Worm (Caenorhabditis elegans): Measurements from ENCODE around the gene ndc-80.

The ndc-80 gene

DNA sequence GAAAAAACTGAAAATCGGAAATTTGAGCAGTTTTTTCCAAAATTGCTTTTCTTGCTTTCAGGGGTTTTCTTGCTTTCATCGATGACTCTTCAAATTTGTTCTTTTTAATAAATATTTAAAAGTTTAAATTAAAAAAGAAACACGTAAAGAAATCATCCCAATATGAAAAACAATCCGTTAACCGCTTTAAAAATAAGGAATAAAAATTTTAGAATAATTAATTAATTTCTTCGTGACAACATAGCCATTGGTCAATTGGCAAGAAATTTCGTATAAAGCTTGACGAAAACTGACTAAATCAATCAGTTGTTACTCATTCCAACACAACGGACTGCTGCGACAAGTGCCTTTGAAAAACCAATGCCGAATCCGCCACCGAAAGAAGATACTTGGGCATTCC lies 26.6 kb downstream of the ndc-80 start, which contains the start of gene nsph-3.2:
TSS of gene nsph-3.2 (plus strand) at position 301 of the 400 bp plus-strand sequence.
- no peak for TF ChIP-seq skn-1 (tag; optimal IDR thresholded peaks at IDR 0.05)
- TF ChIP-seq unc-55 (GFP tag; optimal IDR thresholded peaks at IDR 0.05) = no peak
- TF ChIP-seq mdl-1 (tag; optimal IDR thresholded peaks at IDR 0.05) = no peak
- TF ChIP-seq R02D3.7 (tag; optimal IDR thresholded peaks at IDR 0.05) = no peak
- no peak for TF ChIP-seq nhr-10 (tag; optimal IDR thresholded peaks at IDR 0.05)
- TF ChIP-seq ztf-4 (tag; optimal IDR thresholded peaks at IDR 0.05) = no peak
- no peak for TF ChIP-seq gmeb-1 (tag; optimal IDR thresholded peaks at IDR 0.05)
- no peak for TF ChIP-seq nhr-25 (tag; optimal IDR thresholded peaks at IDR 0.05)
- TF ChIP-seq ceh-82 (tag; optimal IDR thresholded peaks at IDR 0.05) = no peak
- TF ChIP-seq lin-39 (tag; optimal IDR thresholded peaks at IDR 0.05) = no peak
- no peak for TF ChIP-seq lin-13 (GFP tag; optimal IDR thresholded peaks at IDR 0.05)
- TF ChIP-seq nhr-129 (tag; optimal IDR thresholded peaks at IDR 0.05) = no peak
- TF ChIP-seq Y55F3AM.14 (GFP tag; optimal IDR thresholded peaks at IDR 0.05) = no peak
- no peak for TF ChIP-seq mab-5 (tag; optimal IDR thresholded peaks at IDR 0.05)

DNA sequence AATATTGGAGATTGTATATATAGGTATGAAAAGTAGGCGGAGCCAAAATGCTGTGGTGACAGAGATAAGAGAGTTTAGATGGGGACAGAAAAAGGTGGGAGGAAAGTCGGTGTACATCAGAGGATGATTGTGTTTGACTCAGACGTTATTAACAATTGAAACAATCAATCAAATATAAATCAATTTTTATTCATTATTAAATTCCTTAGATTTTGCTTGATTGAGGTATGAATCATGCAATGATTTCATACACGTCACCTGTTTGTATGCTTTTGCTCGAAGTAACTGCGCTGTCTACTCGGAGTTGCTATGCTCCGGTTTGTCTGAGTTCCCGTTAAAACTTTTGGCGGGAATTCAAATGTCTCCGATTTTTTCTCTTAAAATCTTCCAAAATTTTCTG lies 29.2 kb downstream of the ndc-80 start, which contains the start of gene C04G2.10:
TSS of gene C04G2.10 (plus strand) at position 301 of the 400 bp plus-strand sequence.
- no peak for TF ChIP-seq dmd-4 (tag; optimal IDR thresholded peaks at IDR 0.05)
- no peak for TF ChIP-seq elt-3 (tag; optimal IDR thresholded peaks at IDR 0.05)

DNA sequence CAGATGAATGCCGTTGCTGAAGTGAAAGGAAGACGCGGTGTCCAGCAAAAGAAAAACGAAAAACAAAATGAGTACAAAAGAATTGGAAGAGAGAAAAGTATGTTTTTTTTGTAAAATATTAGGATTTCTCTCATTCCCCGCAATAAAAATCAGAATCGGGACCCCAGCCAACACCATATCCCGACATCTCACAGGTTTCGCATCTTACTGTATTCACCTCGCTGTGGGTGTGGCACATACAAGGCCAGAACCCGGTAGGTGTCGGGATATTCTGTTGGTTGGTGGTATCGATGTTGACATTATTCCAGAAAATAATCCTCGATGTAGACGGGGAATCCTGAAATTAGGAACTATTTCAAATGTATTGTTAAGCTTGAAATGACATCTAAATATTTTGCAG lies 30.8 kb downstream of the ndc-80 start:
- TF ChIP-seq ceh-82 (tag; optimal IDR thresholded peaks at IDR 0.05) (no peak), nhr-10 (tag; optimal IDR thresholded peaks at IDR 0.05) (no peak), nhr-77 (tag; optimal IDR thresholded peaks at IDR 0.05) (no peak), ama-1 (optimal IDR thresholded peaks at IDR 0.05) (no peak), mbf-1 (tag; optimal IDR thresholded peaks at IDR 0.05) (no peak), nhr-11 (tag; optimal IDR thresholded peaks at IDR 0.05) (no peak), C34F6.9 (tag; optimal IDR thresholded peaks at IDR 0.05) (no peak), ztf-1 (GFP tag; conservative IDR thresholded peaks at IDR 0.05) (no peak), ceh-16 (tag; optimal IDR thresholded peaks at IDR 0.05) (no peak), nhr-23 (tag; optimal IDR thresholded peaks at IDR 0.05) (no peak), snpc-4 (tag; optimal IDR thresholded peaks at IDR 0.05) (no peak), nhr-12 (tag; optimal IDR thresholded peaks at IDR 0.05) (no peak), nhr-21 (tag; optimal IDR thresholded peaks at IDR 0.05) (no peak), skn-1 (tag; optimal IDR thresholded peaks at IDR 0.05) (no peak), lin-39 (tag; optimal IDR thresholded peaks at IDR 0.05) (no peak), peb-1 (tag; optimal IDR thresholded peaks at IDR 0.05) (no peak), ztf-11 (tag; optimal IDR thresholded peaks at IDR 0.05) (no peak), F13H6.1 (tag; optimal IDR thresholded peaks at IDR 0.05) (no peak)

DNA sequence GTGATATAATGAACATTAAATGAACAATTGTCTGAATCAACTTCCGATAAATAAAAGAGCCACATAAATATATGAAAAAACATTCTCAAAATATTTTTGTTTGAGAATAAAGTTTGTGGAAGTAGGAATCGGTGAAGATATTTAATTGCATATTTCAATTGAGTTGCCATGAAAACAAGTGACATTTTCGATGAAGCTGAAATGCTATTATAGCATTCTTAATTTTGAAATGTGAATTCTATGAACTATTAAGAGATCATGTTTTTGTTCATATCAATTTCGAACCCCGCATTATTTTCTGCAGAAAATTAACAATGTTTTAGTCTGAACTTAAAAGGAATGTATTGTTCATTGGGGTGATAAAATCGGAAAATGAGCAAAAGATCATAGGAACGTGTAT lies 36.3 kb downstream of the ndc-80 start, which contains the start of gene irld-21:
TSS of gene irld-21 (minus strand) at position 101 of the 400 bp plus-strand sequence.
- no peak for TF ChIP-seq nhr-77 (tag; optimal IDR thresholded peaks at IDR 0.05)
- no peak for TF ChIP-seq nhr-11 (tag; optimal IDR thresholded peaks at IDR 0.05)
- TF ChIP-seq nhr-237 (tag; optimal IDR thresholded peaks at IDR 0.05) = no peak
- TF ChIP-seq skn-1 (tag; optimal IDR thresholded peaks at IDR 0.05) = no peak
- no peak for TF ChIP-seq nhr-129 (tag; optimal IDR thresholded peaks at IDR 0.05)
- TF ChIP-seq nhr-25 (tag; optimal IDR thresholded peaks at IDR 0.05) = no peak

DNA sequence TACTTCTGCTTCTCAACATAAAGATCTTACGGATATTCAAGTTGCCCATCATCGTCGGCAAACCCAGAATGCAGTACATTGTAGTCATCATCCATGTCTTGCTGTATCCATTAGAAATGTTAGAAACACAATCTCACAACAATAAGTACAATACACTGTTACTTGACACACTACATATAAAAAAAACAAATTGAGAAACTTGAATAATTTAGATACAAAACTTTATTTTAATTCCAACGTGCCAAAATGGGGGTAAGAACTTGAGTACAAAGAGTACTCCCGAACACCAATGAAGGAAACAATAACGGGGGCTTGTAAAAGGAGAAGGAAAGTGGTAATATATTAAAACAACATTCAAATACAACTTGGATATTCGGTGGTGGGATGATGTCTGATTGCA lies 40.6 kb downstream of the ndc-80 start, which contains the start of gene ctf-18:
TSS of gene ctf-18 (minus strand) at position 101 of the 400 bp plus-strand sequence.
- TF ChIP-seq F13H6.1 (tag; optimal IDR thresholded peaks at IDR 0.05) = no peak
- TF ChIP-seq nhr-21 (tag; optimal IDR thresholded peaks at IDR 0.05) = no peak
- TF ChIP-seq nhr-77 (tag; optimal IDR thresholded peaks at IDR 0.05) = no peak
- no peak for TF ChIP-seq ztf-11 (tag; optimal IDR thresholded peaks at IDR 0.05)
- TF ChIP-seq C34F6.9 (tag; optimal IDR thresholded peaks at IDR 0.05) = no peak
- no peak for TF ChIP-seq nhr-11 (tag; optimal IDR thresholded peaks at IDR 0.05)
- TF ChIP-seq Y55F3AM.14 (GFP tag; optimal IDR thresholded peaks at IDR 0.05) = no peak
- no peak for TF ChIP-seq nhr-25 (tag; optimal IDR thresholded peaks at IDR 0.05)
- no peak for TF ChIP-seq ceh-16 (tag; optimal IDR thresholded peaks at IDR 0.05)
- TF ChIP-seq nhr-237 (tag; optimal IDR thresholded peaks at IDR 0.05) = no peak

DNA sequence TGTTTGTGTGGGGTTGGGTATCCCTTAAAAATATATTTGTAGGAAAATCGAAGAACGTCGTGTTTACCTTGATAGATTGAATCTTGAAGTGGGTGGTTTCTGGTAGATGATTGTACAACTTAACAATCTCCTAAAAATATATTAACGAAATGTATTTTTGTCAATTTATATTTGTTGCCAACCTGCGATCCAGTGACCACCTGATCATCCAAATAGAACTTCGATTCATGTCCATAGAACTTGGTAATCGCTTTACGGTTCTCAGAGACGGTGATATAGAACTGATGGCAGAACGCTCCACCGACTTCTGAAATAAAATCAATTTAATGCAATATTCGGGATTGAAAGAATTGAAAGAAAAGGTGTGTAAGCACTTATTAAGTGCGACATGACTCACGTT lies 42.5 kb downstream of the ndc-80 start:
- TF ChIP-seq nhr-21 (tag; optimal IDR thresholded peaks at IDR 0.05) (no peak), ama-1 (optimal IDR thresholded peaks at IDR 0.05) (no peak), aly-2 (tag; optimal IDR thresholded peaks at IDR 0.05) (no peak), sma-3 (GFP tag; optimal IDR thresholded peaks at IDR 0.05) (no peak), egl-27 (tag; optimal IDR thresholded peaks at IDR 0.05) (no peak), ZK546.5 (tag; optimal IDR thresholded peaks at IDR 0.05) (no peak)

Measured in whole organism, L2 larva.